Fruit fly (Drosophila melanogaster) whole organism, embryonic: ENCODE data around the gene CG17329.

Source experiments
- Ada2b ChIP-seq: fragments of 200-800 bp; sonication (Bioruptor generic); IDR thresholded peaks from 2 replicates; pipeline ENCODE4 v1.3.6; 2022; ENCODE audit warnings: missing biosample characterization, missing genetic modification characterization
- CG10147 ChIP-seq: fragments of 200-800 bp; sonication (Bioruptor generic); optimal IDR thresholded peaks from 2 replicates; lab custom pipeline; 2019; ENCODE audit warnings: missing biosample characterization, mild to moderate bottlenecking, missing genetic modification characterization, moderate library complexity
- CG10321 ChIP-seq: fragments of 200-800 bp; sonication (Bioruptor generic); IDR thresholded peaks from 2 replicates; pipeline ENCODE4 v1.3.6; 2022; ENCODE audit warnings: missing biosample characterization, missing genetic modification characterization
- CG10543 ChIP-seq: fragments of 200-800 bp; sonication (Bioruptor generic); optimal IDR thresholded peaks from 3 replicates; lab custom pipeline; 2017; ENCODE audit warnings: missing biosample characterization, mild to moderate bottlenecking, missing genetic modification characterization, moderate library complexity
- CG11093 ChIP-seq: fragments of 200-800 bp; sonication (Bioruptor generic); IDR thresholded peaks from 3 replicates; pipeline ENCODE4 v1.3.6; 2022; ENCODE audit warnings: missing biosample characterization, missing genetic modification characterization
- CG11560 ChIP-seq: fragments of 200-800 bp; sonication (Bioruptor generic); IDR thresholded peaks from 3 replicates; pipeline ENCODE4 v1.3.6; 2022; ENCODE audit warnings: missing biosample characterization, missing genetic modification characterization
- CG11723 ChIP-seq: fragments of 200-800 bp; sonication (Bioruptor generic); optimal IDR thresholded peaks from 2 replicates; lab custom pipeline; 2017; ENCODE audit warnings: missing biosample characterization, mild to moderate bottlenecking, missing genetic modification characterization
- CG12299 ChIP-seq: fragments of 200-800 bp; sonication (Bioruptor generic); optimal IDR thresholded peaks from 2 replicates; lab custom pipeline; 2018; ENCODE audit warnings: missing biosample characterization, mild to moderate bottlenecking, missing genetic modification characterization
- CG13894 ChIP-seq: fragments of 200-800 bp; sonication (Bioruptor generic); optimal IDR thresholded peaks from 3 replicates; lab custom pipeline; 2018; ENCODE audit warnings: missing biosample characterization, mild to moderate bottlenecking, missing genetic modification characterization, moderate library complexity
- CG15479 ChIP-seq: fragments of 200-800 bp; sonication (Bioruptor generic); optimal IDR thresholded peaks from 3 replicates; lab custom pipeline; 2019; ENCODE audit warnings: missing biosample characterization, mild to moderate bottlenecking, missing genetic modification characterization, moderate library complexity
- CG15601 ChIP-seq: fragments of 200-800 bp; sonication (Bioruptor generic); optimal IDR thresholded peaks from 3 replicates; lab custom pipeline; 2019; ENCODE audit warnings: missing biosample characterization, mild to moderate bottlenecking, missing genetic modification characterization, moderate library complexity
- CG17328 ChIP-seq: fragments of 200-800 bp; sonication (Bioruptor generic); IDR thresholded peaks from 2 replicates; pipeline ENCODE4 v1.3.6; 2022; ENCODE audit warnings: missing biosample characterization, missing genetic modification characterization
- CG17385 ChIP-seq: fragments of 200-800 bp; sonication (Bioruptor generic); optimal IDR thresholded peaks from 3 replicates; lab custom pipeline; 2018; ENCODE audit warnings: missing biosample characterization, mild to moderate bottlenecking, missing genetic modification characterization
- CG17568 ChIP-seq: fragments of 200-800 bp; sonication (Bioruptor generic); optimal IDR thresholded peaks from 2 replicates; lab custom pipeline; 2018; ENCODE audit warnings: missing biosample characterization, mild to moderate bottlenecking, missing genetic modification characterization, moderate library complexity
- CG17802 ChIP-seq: fragments of 200-800 bp; sonication (Bioruptor generic); optimal IDR thresholded peaks from 2 replicates; lab custom pipeline; 2018; ENCODE audit warnings: missing biosample characterization, mild to moderate bottlenecking, missing genetic modification characterization, moderate library complexity
- CG17912 ChIP-seq: fragments of 200-800 bp; sonication (Bioruptor generic); optimal IDR thresholded peaks from 2 replicates; lab custom pipeline; 2018; ENCODE audit warnings: missing biosample characterization, mild to moderate bottlenecking, missing genetic modification characterization
- CG18476 ChIP-seq: fragments of 200-800 bp; sonication (Bioruptor generic); optimal IDR thresholded peaks from 2 replicates; lab custom pipeline; 2016; ENCODE audit warnings: missing biosample characterization, mild to moderate bottlenecking, missing genetic modification characterization
- CG31388 ChIP-seq: fragments of 200-800 bp; sonication (Bioruptor generic); optimal IDR thresholded peaks from 2 replicates; lab custom pipeline; 2016; ENCODE audit warnings: missing biosample characterization, missing genetic modification characterization
- CG42726 ChIP-seq: fragments of 200-800 bp; sonication (Bioruptor generic); IDR thresholded peaks from 2 replicates; pipeline ENCODE4 v1.3.6; 2022; ENCODE audit warnings: missing biosample characterization, missing genetic modification characterization; ENCODE audit not compliant: partially characterized antibody
- CG7372 ChIP-seq: fragments of 200-800 bp; sonication (Bioruptor generic); IDR thresholded peaks from 2 replicates; pipeline ENCODE4 v1.3.6; 2022; ENCODE audit warnings: missing biosample characterization, missing genetic modification characterization
- CG7745 ChIP-seq: fragments of 200-800 bp; sonication (Bioruptor generic); optimal IDR thresholded peaks from 2 replicates; lab custom pipeline; 2018; ENCODE audit warnings: missing biosample characterization, mild to moderate bottlenecking, missing genetic modification characterization, moderate library complexity
- CG8359 ChIP-seq: fragments of 200-800 bp; sonication (Bioruptor generic); optimal IDR thresholded peaks from 2 replicates; lab custom pipeline; 2017; ENCODE audit warnings: missing biosample characterization, mild to moderate bottlenecking, missing genetic modification characterization, borderline replicate concordance
- CHES-1-like ChIP-seq: fragments of 200-800 bp; sonication (Bioruptor generic); optimal IDR thresholded peaks from 2 replicates; lab custom pipeline; 2016; ENCODE audit warnings: missing biosample characterization, missing genetic modification characterization
- CTCF ChIP-seq: fragments of 200-800 bp; sonication (Bioruptor generic); optimal IDR thresholded peaks from 2 replicates; lab custom pipeline; 2017; ENCODE audit warnings: missing biosample characterization, mild to moderate bottlenecking, missing genetic modification characterization, moderate library complexity
- CkIIα-i1 ChIP-seq: fragments of 200-800 bp; sonication (Bioruptor generic); IDR thresholded peaks from 2 replicates; pipeline ENCODE4 v1.3.6; 2022; ENCODE audit warnings: missing biosample characterization, missing genetic modification characterization
- Elba2 ChIP-seq: fragments of 200-800 bp; sonication (Bioruptor generic); optimal IDR thresholded peaks from 3 replicates; lab custom pipeline; 2016; ENCODE audit warnings: missing biosample characterization, missing genetic modification characterization
- Fer1 ChIP-seq: fragments of 200-800 bp; sonication (Bioruptor generic); optimal IDR thresholded peaks from 2 replicates; lab custom pipeline; 2017; ENCODE audit warnings: missing biosample characterization, mild to moderate bottlenecking, missing genetic modification characterization
- GATAe ChIP-seq: fragments of 200-800 bp; sonication (Bioruptor generic); conservative IDR thresholded peaks from 2 replicates; pipeline ENCODE4 v1.3.6; 2022; ENCODE audit warnings: missing biosample characterization, missing genetic modification characterization
- HLH54F ChIP-seq: fragments of 200-800 bp; sonication (Bioruptor generic); optimal IDR thresholded peaks from 3 replicates; lab custom pipeline; 2016; ENCODE audit warnings: missing biosample characterization, missing genetic modification characterization
- Hr78 ChIP-seq, 2 experiments: fragments of 200-800 bp in 1 of 2; fragments of >200 bp in 1 of 2; sonication (Bioruptor generic) in 1 of 2; optimal IDR thresholded peaks; 2 replicates each; lab custom pipeline; 2017 to 2019; ENCODE audit warnings: missing biosample characterization in 2 of 2, missing genetic modification characterization in 2 of 2, mild to moderate bottlenecking in 1 of 2, moderate library complexity in 1 of 2
- Lhr ChIP-seq: fragments of 200-800 bp; sonication (Bioruptor generic); optimal IDR thresholded peaks from 3 replicates; lab custom pipeline; 2017; ENCODE audit warnings: mild to moderate bottlenecking, missing biosample characterization, missing genetic modification reagents, missing genetic modification characterization
- Max ChIP-seq: fragments of 200-800 bp; sonication (Bioruptor generic); optimal IDR thresholded peaks from 2 replicates; lab custom pipeline; 2016; ENCODE audit warnings: missing biosample characterization, mild to moderate bottlenecking, missing genetic modification characterization
- NC2α ChIP-seq: fragments of 200-800 bp; sonication (Bioruptor generic); optimal IDR thresholded peaks from 2 replicates; lab custom pipeline; 2016; ENCODE audit warnings: missing biosample characterization, missing genetic modification characterization
- Neu2 ChIP-seq: fragments of 200-800 bp; sonication (Bioruptor generic); optimal IDR thresholded peaks from 3 replicates; lab custom pipeline; 2016; ENCODE audit warnings: missing biosample characterization, missing genetic modification characterization, borderline replicate concordance
- Nf-YC ChIP-seq: fragments of 200-800 bp; optimal IDR thresholded peaks from 3 replicates; lab custom pipeline; 2019; ENCODE audit warnings: missing biosample characterization, mild to moderate bottlenecking, missing genetic modification characterization, moderate library complexity
- Six4 ChIP-seq: fragments of 200-800 bp; sonication (Bioruptor generic); optimal IDR thresholded peaks from 2 replicates; lab custom pipeline; 2016; ENCODE audit warnings: missing biosample characterization, missing genetic modification characterization
- Ssrp ChIP-seq: fragments of 200-800 bp; sonication (Bioruptor generic); optimal IDR thresholded peaks from 2 replicates; lab custom pipeline; 2018; ENCODE audit warnings: missing biosample characterization, mild to moderate bottlenecking, missing genetic modification characterization, moderate library complexity
- Tbp ChIP-seq: fragments of >200 bp; optimal IDR thresholded peaks from 2 replicates; lab custom pipeline; 2018; ENCODE audit warnings: missing biosample characterization, missing genetic modification characterization
- ac ChIP-seq: fragments of 200-800 bp; sonication (Bioruptor generic); optimal IDR thresholded peaks from 3 replicates; lab custom pipeline; 2017; ENCODE audit warnings: missing biosample characterization, mild to moderate bottlenecking, missing genetic modification characterization
- al ChIP-seq: fragments of 200-800 bp; sonication (Bioruptor generic); IDR thresholded peaks from 2 replicates; pipeline ENCODE4 v1.3.6; 2022; ENCODE audit warnings: missing biosample characterization, missing genetic modification characterization
- gt ChIP-seq: fragments of 200-800 bp; sonication (Bioruptor generic); IDR thresholded peaks from 2 replicates; pipeline ENCODE4 v1.3.6; 2022; ENCODE audit warnings: missing biosample characterization, missing genetic modification characterization
- kah ChIP-seq: fragments of 200-800 bp; sonication (Bioruptor generic); optimal IDR thresholded peaks from 2 replicates; lab custom pipeline; 2018; ENCODE audit warnings: missing biosample characterization, mild to moderate bottlenecking, missing genetic modification characterization
- kay ChIP-seq: fragments of 200-800 bp; sonication (Bioruptor generic); optimal IDR thresholded peaks from 2 replicates; lab custom pipeline; 2016; ENCODE audit warnings: missing biosample characterization, missing genetic modification characterization
- kni ChIP-seq: fragments of 200-800 bp; sonication (Bioruptor generic); optimal IDR thresholded peaks from 3 replicates; lab custom pipeline; 2017; ENCODE audit warnings: mild to moderate bottlenecking, missing biosample characterization, missing genetic modification reagents, missing genetic modification characterization
- lbe ChIP-seq: fragments of 200-800 bp; sonication (Bioruptor generic); optimal IDR thresholded peaks from 2 replicates; lab custom pipeline; 2016; ENCODE audit warnings: missing biosample characterization, mild to moderate bottlenecking, missing genetic modification characterization
- mld ChIP-seq: fragments of 200-800 bp; sonication (Bioruptor generic); IDR thresholded peaks from 3 replicates; pipeline ENCODE4 v1.3.6; 2022; ENCODE audit warnings: missing biosample characterization, missing genetic modification characterization; ENCODE audit not compliant: partially characterized antibody
- nerfin-2 ChIP-seq: fragments of 200-800 bp; sonication (Bioruptor generic); IDR thresholded peaks from 2 replicates; pipeline ENCODE4 v1.3.6; 2022; ENCODE audit warnings: missing biosample characterization, missing genetic modification characterization; ENCODE audit not compliant: partially characterized antibody
- pros ChIP-seq: fragments of 200-800 bp; sonication (Bioruptor generic); optimal IDR thresholded peaks from 3 replicates; lab custom pipeline; 2019; ENCODE audit warnings: missing biosample characterization, mild to moderate bottlenecking, missing genetic modification characterization, moderate library complexity
- sd ChIP-seq: fragments of 200-800 bp; sonication (Bioruptor generic); optimal IDR thresholded peaks from 3 replicates; lab custom pipeline; 2018; ENCODE audit warnings: missing biosample characterization, mild to moderate bottlenecking, missing genetic modification characterization, moderate library complexity
- sima ChIP-seq: fragments of 200-800 bp; sonication (Bioruptor generic); optimal IDR thresholded peaks from 2 replicates; lab custom pipeline; 2016; ENCODE audit warnings: missing biosample characterization, missing genetic modification characterization
- sqz ChIP-seq: fragments of 200-800 bp; sonication (Bioruptor generic); optimal IDR thresholded peaks from 3 replicates; lab custom pipeline; 2018; ENCODE audit warnings: missing biosample characterization, mild to moderate bottlenecking, missing genetic modification characterization

CG17329 gene

dm6 chr2L:16268107-16268539 is 23.0 kb upstream of the CG17329 start (continued):
- TF ChIP-seq HLH54F (GFP tag; lab: Kevin White, UChicago) (no peak), GATAe (no peak), CG11093 (GFP tag; lab: Robert Waterston, UW) (no peak), CG17385 (peak; percentile 18), Max (GFP tag; lab: Kevin White, UChicago) (no peak), CG42726 (GFP tag; lab: Robert Waterston, UW) (no peak), Elba2 (peak; percentile 8), Ssrp (tag; lab: Kevin White, UChicago) (no peak), CG10543 (GFP tag; lab: Kevin White, UChicago) (peak; percentile 3), Fer1 (GFP tag; lab: Kevin White, UChicago) (peak; percentile 12), CkIIα-i1 (GFP tag; lab: Robert Waterston, UW) (no peak), sima (GFP tag; lab: Kevin White, UChicago) (no peak), kni (GFP tag; lab: Kevin White, UChicago) (peak; percentile 12), sqz (peak; percentile 21), CG17568 (GFP tag; lab: Kevin White, UChicago) (no peak), nerfin-2 (no peak), CG11560 (tag; lab: Robert Waterston, UW) (no peak), CG7745 (tag; lab: Kevin White, UChicago) (no peak), CG11723 (GFP tag; lab: Kevin White, UChicago) (no peak), sd (tag; lab: Kevin White, UChicago) (peak; percentile 57), kah (GFP tag; lab: Kevin White, UChicago) (no peak), Tbp (no peak), NC2α (GFP tag; lab: Kevin White, UChicago) (no peak), Ada2b (GFP tag; lab: Robert Waterston, UW) (no peak), CG8359 (GFP tag; lab: Kevin White, UChicago) (no peak), ac (GFP tag; lab: Kevin White, UChicago) (no peak), CG15479 (peak; percentile 32), lbe (peak; percentile 14), CG10147 (no peak), CHES-1-like (GFP tag; lab: Kevin White, UChicago) (no peak), al (no peak), CG17802 (tag; lab: Kevin White, UChicago) (no peak), Nf-YC (tag; lab: Kevin White, UChicago) (no peak), CG15601 (tag; lab: Kevin White, UChicago) (no peak), pros (GFP tag; lab: Kevin White, UChicago) (peak; percentile 58), Lhr (GFP tag; lab: Kevin White, UChicago) (no peak), mld (GFP tag; lab: Robert Waterston, UW) (no peak), CG10321 (GFP tag; lab: Robert Waterston, UW) (no peak), CG12299 (tag; lab: Kevin White, UChicago) (no peak), CTCF (GFP tag; lab: Kevin White, UChicago) (peak; percentile 6), CG13894 (tag; lab: Kevin White, UChicago) (peak; percentile 91), CG18476 (no peak), kay (GFP tag; lab: Kevin White, UChicago) (no peak), Six4 (GFP tag; lab: Kevin White, UChicago) (no peak), CG17328 (GFP tag; lab: Robert Waterston, UW) (no peak), Neu2 (GFP tag; lab: Kevin White, UChicago) (peak; percentile 8), CG17912 (GFP tag; lab: Kevin White, UChicago) (peak; percentile 4), CG31388 (GFP tag; lab: Kevin White, UChicago) (no peak), gt (no peak), CG7372 (GFP tag; lab: Robert Waterston, UW) (no peak), Hr78 (GFP tag; optimal IDR thresholded peaks at IDR 0.05; lab: Kevin White, UChicago) (peak in 1 of 2 experiments; percentile 11)
